Fruit fly (Drosophila melanogaster) whole organism, embryonic: Measurements from ENCODE around the gene sun.

Experiments
- Antp ChIP-seq: fragments of 200-800 bp; sonication (Bioruptor generic); optimal IDR thresholded peaks from 3 replicates; lab custom pipeline; 2016; ENCODE audit warnings: missing biosample characterization, missing genetic modification characterization
- CG10462 ChIP-seq: fragments of 200-800 bp; sonication (Bioruptor generic); optimal IDR thresholded peaks from 2 replicates; lab custom pipeline; 2016; ENCODE audit warnings: missing biosample characterization, missing genetic modification characterization
- CG10565 ChIP-seq: fragments of 200-800 bp; sonication (Bioruptor generic); optimal IDR thresholded peaks from 3 replicates; lab custom pipeline; 2016; ENCODE audit warnings: missing biosample characterization, mild to moderate bottlenecking, missing genetic modification characterization
- CG11093 ChIP-seq: fragments of 200-800 bp; sonication (Bioruptor generic); IDR thresholded peaks from 3 replicates; pipeline ENCODE4 v1.3.6; 2022; ENCODE audit warnings: missing biosample characterization, missing genetic modification characterization
- CG11247 ChIP-seq: fragments of 200-800 bp; sonication (Bioruptor generic); IDR thresholded peaks from 2 replicates; pipeline ENCODE4 v1.3.6; 2022; ENCODE audit warnings: missing biosample characterization, missing genetic modification characterization
- CG11504 ChIP-seq: fragments of 200-800 bp; sonication (Bioruptor generic); optimal IDR thresholded peaks from 3 replicates; lab custom pipeline; 2019; ENCODE audit warnings: missing biosample characterization, mild to moderate bottlenecking, missing genetic modification characterization, moderate library complexity
- CG12104 ChIP-seq: fragments of 200-800 bp; sonication (Bioruptor generic); optimal IDR thresholded peaks from 3 replicates; lab custom pipeline; 2016; ENCODE audit warnings: missing biosample characterization, missing genetic modification characterization
- CG12155 ChIP-seq: fragments of 200-800 bp; sonication (Bioruptor generic); optimal IDR thresholded peaks from 3 replicates; lab custom pipeline; 2016; ENCODE audit warnings: missing biosample characterization, missing genetic modification characterization
- CG12769 ChIP-seq: fragments of 200-800 bp; sonication (Bioruptor generic); optimal IDR thresholded peaks from 2 replicates; lab custom pipeline; 2019; ENCODE audit warnings: missing biosample characterization, mild to moderate bottlenecking, missing genetic modification characterization, moderate library complexity
- CG15269 ChIP-seq: fragments of 200-800 bp; sonication (Bioruptor generic); optimal IDR thresholded peaks from 2 replicates; lab custom pipeline; 2018; ENCODE audit warnings: missing biosample characterization, mild to moderate bottlenecking, missing genetic modification characterization, moderate library complexity
- CG1529 ChIP-seq: fragments of 200-800 bp; sonication (Bioruptor generic); optimal IDR thresholded peaks from 3 replicates; lab custom pipeline; 2018; ENCODE audit warnings: missing biosample characterization, missing genetic modification characterization
- CG17612 ChIP-seq: fragments of 200-800 bp; sonication (Bioruptor generic); IDR thresholded peaks from 2 replicates; pipeline ENCODE4 v1.3.6; 2022; ENCODE audit warnings: missing biosample characterization, missing genetic modification characterization
- CG18619 ChIP-seq: fragments of 200-800 bp; sonication (Bioruptor generic); optimal IDR thresholded peaks from 3 replicates; lab custom pipeline; 2017; ENCODE audit warnings: missing biosample characterization, mild to moderate bottlenecking, missing genetic modification characterization
- CG2712 ChIP-seq: fragments of 200-800 bp; optimal IDR thresholded peaks from 3 replicates; lab custom pipeline; 2019; ENCODE audit warnings: missing biosample characterization, mild to moderate bottlenecking, missing genetic modification characterization, moderate library complexity
- CG34224 ChIP-seq: fragments of 200-800 bp; sonication (Bioruptor generic); IDR thresholded peaks from 3 replicates; pipeline ENCODE4 v1.3.6; 2022; ENCODE audit warnings: missing biosample characterization, missing genetic modification characterization; ENCODE audit not compliant: partially characterized antibody
- CG43689 ChIP-seq: fragments of 200-800 bp; sonication (Bioruptor generic); IDR thresholded peaks from 2 replicates; pipeline ENCODE4 v1.3.6; 2022; ENCODE audit warnings: missing biosample characterization, missing genetic modification characterization
- CG4617 ChIP-seq: fragments of 200-800 bp; sonication (Bioruptor generic); optimal IDR thresholded peaks from 3 replicates; lab custom pipeline; 2016; ENCODE audit warnings: missing biosample characterization, missing genetic modification characterization, borderline replicate concordance
- CG5245 ChIP-seq: fragments of 200-800 bp; sonication (Bioruptor generic); optimal IDR thresholded peaks from 3 replicates; lab custom pipeline; 2016; ENCODE audit warnings: missing biosample characterization, missing genetic modification characterization
- CG6272 ChIP-seq: fragments of 200-800 bp; sonication (Bioruptor generic); IDR thresholded peaks from 2 replicates; pipeline ENCODE4 v1.3.6; 2022; ENCODE audit warnings: missing biosample characterization, missing genetic modification characterization
- CG7357 ChIP-seq: fragments of 200-800 bp; sonication (Bioruptor generic); IDR thresholded peaks from 3 replicates; pipeline ENCODE4 v1.3.6; 2022; ENCODE audit warnings: missing biosample characterization, missing genetic modification characterization
- CG9932 ChIP-seq: fragments of 200-800 bp; sonication (Bioruptor generic); IDR thresholded peaks from 2 replicates; pipeline ENCODE4 v1.3.6; 2022; ENCODE audit warnings: missing biosample characterization, missing genetic modification characterization
- Camta ChIP-seq: fragments of 200-800 bp; sonication (Bioruptor generic); optimal IDR thresholded peaks from 2 replicates; lab custom pipeline; 2016; ENCODE audit warnings: missing biosample characterization, missing genetic modification characterization
- CrebB ChIP-seq: fragments of 200-800 bp; sonication (Bioruptor generic); optimal IDR thresholded peaks from 3 replicates; lab custom pipeline; 2018; ENCODE audit warnings: missing biosample characterization, mild to moderate bottlenecking, missing genetic modification characterization
- Dbx ChIP-seq: fragments of 200-800 bp; sonication (Bioruptor generic); IDR thresholded peaks from 3 replicates; pipeline ENCODE4 v1.3.6; 2022; ENCODE audit warnings: missing biosample characterization, missing genetic modification characterization
- Dll ChIP-seq: fragments of 200-800 bp; sonication (Bioruptor generic); IDR thresholded peaks from 4 replicates; pipeline ENCODE4 v1.3.6; 2022; ENCODE audit warnings: missing biosample characterization, missing genetic modification characterization; ENCODE audit not compliant: partially characterized antibody
- H15 ChIP-seq: fragments of 200-800 bp; sonication (Bioruptor generic); IDR thresholded peaks from 3 replicates; pipeline ENCODE4 v1.3.6; 2022; ENCODE audit warnings: missing biosample characterization, missing genetic modification characterization
- HLH4C ChIP-seq: fragments of 200-800 bp; sonication (Bioruptor generic); IDR thresholded peaks from 3 replicates; pipeline ENCODE4 v1.3.6; 2022; ENCODE audit warnings: missing biosample characterization, missing genetic modification characterization; ENCODE audit not compliant: partially characterized antibody
- Hand ChIP-seq: fragments of 200-800 bp; sonication (Bioruptor generic); optimal IDR thresholded peaks from 2 replicates; lab custom pipeline; 2017; ENCODE audit warnings: mild to moderate bottlenecking, missing biosample characterization, missing genetic modification reagents, missing genetic modification characterization
- Mrtf ChIP-seq: fragments of 200-800 bp; sonication (Bioruptor generic); IDR thresholded peaks from 3 replicates; pipeline ENCODE4 v1.3.6; 2022; ENCODE audit warnings: missing biosample characterization, missing genetic modification characterization
- NC2β ChIP-seq: fragments of 200-800 bp; sonication (Bioruptor generic); optimal IDR thresholded peaks from 2 replicates; lab custom pipeline; 2016; ENCODE audit warnings: missing biosample characterization, missing genetic modification characterization
- PHDP ChIP-seq: fragments of 200-800 bp; sonication (Bioruptor generic); optimal IDR thresholded peaks from 3 replicates; lab custom pipeline; 2018; ENCODE audit warnings: missing biosample characterization, mild to moderate bottlenecking, missing genetic modification characterization, moderate library complexity
- bowl ChIP-seq: fragments of 200-800 bp; sonication (Bioruptor generic); IDR thresholded peaks from 2 replicates; pipeline ENCODE4 v1.3.6; 2022; ENCODE audit warnings: missing biosample characterization, missing genetic modification characterization
- cg ChIP-seq: fragments of 200-800 bp; sonication (Bioruptor generic); optimal IDR thresholded peaks from 3 replicates; lab custom pipeline; 2019; ENCODE audit warnings: missing biosample characterization, mild to moderate bottlenecking, missing genetic modification characterization, moderate library complexity
- crc ChIP-seq: fragments of 200-800 bp; sonication (Bioruptor generic); optimal IDR thresholded peaks from 2 replicates; lab custom pipeline; 2016; ENCODE audit warnings: missing biosample characterization, missing genetic modification characterization
- da ChIP-seq: fragments of 200-800 bp; sonication (Bioruptor generic); optimal IDR thresholded peaks from 2 replicates; lab custom pipeline; 2016; ENCODE audit warnings: missing biosample characterization, missing genetic modification characterization
- ems ChIP-seq: fragments of 200-800 bp; sonication (Bioruptor generic); optimal IDR thresholded peaks from 3 replicates; lab custom pipeline; 2016; ENCODE audit warnings: missing biosample characterization, missing genetic modification characterization
- ewg ChIP-seq: fragments of 200-800 bp; sonication (Bioruptor generic); optimal IDR thresholded peaks from 3 replicates; lab custom pipeline; 2017; ENCODE audit warnings: mild to moderate bottlenecking, missing biosample characterization, missing genetic modification reagents, missing genetic modification characterization
- eyg ChIP-seq: fragments of 200-800 bp; sonication (Bioruptor generic); optimal IDR thresholded peaks from 3 replicates; lab custom pipeline; 2016; ENCODE audit warnings: missing biosample characterization, missing genetic modification characterization
- fd3F ChIP-seq: fragments of 200-800 bp; sonication (Bioruptor generic); optimal IDR thresholded peaks from 2 replicates; lab custom pipeline; 2018; ENCODE audit warnings: missing biosample characterization, mild to moderate bottlenecking, missing genetic modification characterization, moderate library complexity
- fu2 ChIP-seq: fragments of 200-800 bp; sonication (Bioruptor generic); optimal IDR thresholded peaks from 2 replicates; lab custom pipeline; 2016; ENCODE audit warnings: missing biosample characterization, missing genetic modification characterization
- gcm ChIP-seq: fragments of 200-800 bp; sonication (Bioruptor generic); optimal IDR thresholded peaks from 2 replicates; lab custom pipeline; 2019; ENCODE audit warnings: missing biosample characterization, mild to moderate bottlenecking, missing genetic modification characterization, moderate library complexity
- insv ChIP-seq, 2 experiments: fragments of 200-800 bp; sonication (Bioruptor generic); optimal IDR thresholded peaks; 3 replicates each; lab custom pipeline; 2016 to 2018; ENCODE audit warnings: missing biosample characterization in 2 of 2, missing genetic modification characterization in 2 of 2
- jigr1 ChIP-seq: fragments of 200-800 bp; sonication (Bioruptor generic); IDR thresholded peaks from 3 replicates; pipeline ENCODE4 v1.3.6; 2022; ENCODE audit warnings: missing biosample characterization, missing genetic modification characterization
- klu ChIP-seq: fragments of 200-800 bp; sonication (Bioruptor generic); IDR thresholded peaks from 2 replicates; pipeline ENCODE4 v1.3.6; 2022; ENCODE audit warnings: missing biosample characterization, missing genetic modification characterization
- phol ChIP-seq: fragments of 200-800 bp; sonication (Bioruptor generic); optimal IDR thresholded peaks from 3 replicates; lab custom pipeline; 2018; ENCODE audit warnings: missing biosample characterization, mild to moderate bottlenecking, missing genetic modification characterization, moderate library complexity
- slbo ChIP-seq: fragments of 200-800 bp; sonication (Bioruptor generic); IDR thresholded peaks from 2 replicates; pipeline ENCODE4 v1.3.6; 2022; ENCODE audit warnings: missing biosample characterization, missing genetic modification characterization
- sob ChIP-seq: fragments of 200-800 bp; sonication (Bioruptor generic); IDR thresholded peaks from 2 replicates; pipeline ENCODE4 v1.3.6; 2022; ENCODE audit warnings: missing biosample characterization, missing genetic modification characterization
- sqz ChIP-seq: fragments of 200-800 bp; sonication (Bioruptor generic); optimal IDR thresholded peaks from 3 replicates; lab custom pipeline; 2018; ENCODE audit warnings: missing biosample characterization, mild to moderate bottlenecking, missing genetic modification characterization
- stc ChIP-seq: fragments of 200-800 bp; sonication (Bioruptor generic); IDR thresholded peaks from 2 replicates; pipeline ENCODE4 v1.3.6; 2022; ENCODE audit warnings: missing biosample characterization, missing genetic modification characterization
- sug ChIP-seq: fragments of 200-800 bp; optimal IDR thresholded peaks from 2 replicates; lab custom pipeline; 2019; ENCODE audit warnings: missing biosample characterization, mild to moderate bottlenecking, missing genetic modification characterization, moderate library complexity

Gene sun

DNA sequence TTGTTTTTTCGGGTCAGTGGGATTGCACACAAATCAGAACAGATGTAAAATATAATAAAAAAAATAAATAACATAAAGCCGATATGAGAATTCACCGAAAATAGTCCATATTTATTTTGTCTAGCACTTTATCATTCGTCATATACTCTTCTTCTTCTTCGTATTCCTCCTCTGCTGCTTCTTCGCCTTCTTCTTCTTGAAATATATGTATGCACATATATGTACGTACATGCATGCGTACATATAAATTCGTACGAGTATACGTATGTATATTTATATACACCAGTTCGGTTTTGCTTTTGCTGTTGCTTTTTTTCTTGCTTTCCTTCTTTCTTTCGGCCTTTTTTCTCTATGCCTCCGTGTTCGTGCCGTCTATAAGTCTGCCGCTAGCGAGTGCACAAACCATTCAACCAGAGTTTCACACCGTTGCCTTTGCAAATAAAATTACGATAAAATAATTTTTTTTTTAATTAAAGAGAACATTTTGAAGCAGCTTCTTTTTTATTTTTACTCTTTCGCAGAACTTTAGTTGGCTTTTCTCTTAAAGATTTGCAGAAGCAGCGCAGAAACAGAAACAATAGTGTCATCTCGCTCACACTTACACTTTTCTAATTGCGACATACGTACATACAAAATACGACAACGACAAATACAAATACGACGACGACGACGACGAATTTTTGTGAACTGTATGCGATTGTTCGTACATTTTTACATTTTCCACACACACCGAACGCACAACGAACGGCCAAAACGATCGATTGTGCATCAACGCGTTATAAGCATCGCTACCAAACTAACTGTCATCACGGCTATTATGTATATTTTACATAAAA, 37.6 kb upstream of the sun start (continued):
- TF ChIP-seq klu (GFP tag; lab: Robert Waterston, UW) (no peak), sqz (GFP tag; lab: Kevin White, UChicago) (peak; percentile 95), CG2712 (tag; lab: Kevin White, UChicago) (peak; percentile 30), CG6272 (GFP tag; lab: Robert Waterston, UW) (no peak), ems (GFP tag; lab: Kevin White, UChicago) (no peak), fu2 (GFP tag; lab: Kevin White, UChicago) (no peak), sob (peak; percentile 51; the same call in 1 of the 2 replicates), CG11504 (tag; lab: Kevin White, UChicago) (no peak), Camta (GFP tag; lab: Kevin White, UChicago) (no peak), ewg (no peak), cg (peak; percentile 58), H15 (GFP tag; lab: Robert Waterston, UW) (no peak), NC2β (GFP tag; lab: Kevin White, UChicago) (no peak), CG11093 (GFP tag; lab: Robert Waterston, UW) (no peak), Antp (GFP tag; lab: Kevin White, UChicago) (no peak), CG12155 (no peak), phol (no peak), CG15269 (tag; lab: Kevin White, UChicago) (no peak), CG10565 (GFP tag; lab: Kevin White, UChicago) (no peak), CG12104 (GFP tag; lab: Kevin White, UChicago) (no peak), slbo (GFP tag; lab: Robert Waterston, UW) (no peak), CG12769 (tag; lab: Kevin White, UChicago) (no peak), CG5245 (GFP tag; lab: Kevin White, UChicago) (no peak), CG18619 (GFP tag; lab: Kevin White, UChicago) (no peak), CG9932 (GFP tag; lab: Robert Waterston, UW) (no peak), CG11247 (GFP tag; lab: Robert Waterston, UW) (no peak), Mrtf (GFP tag; lab: Robert Waterston, UW) (no peak), CG7357 (GFP tag; lab: Robert Waterston, UW) (no peak), CG17612 (GFP tag; lab: Robert Waterston, UW) (no peak), eyg (GFP tag; lab: Kevin White, UChicago) (no peak), CrebB (tag; lab: Kevin White, UChicago) (no peak), Hand (GFP tag; lab: Kevin White, UChicago) (peak; percentile 22), crc (GFP tag; lab: Kevin White, UChicago) (no peak), Dll (peak; percentile 36; the same call in 1 of the 4 replicates), da (GFP tag; lab: Kevin White, UChicago) (no peak), sug (tag; lab: Kevin White, UChicago) (no peak), CG43689 (no peak), Dbx (GFP tag; lab: Robert Waterston, UW) (no peak), CG10462 (GFP tag; lab: Kevin White, UChicago) (no peak), CG1529 (no peak), CG4617 (no peak), HLH4C (GFP tag; lab: Robert Waterston, UW) (no peak), PHDP (tag; lab: Kevin White, UChicago) (no peak), bowl (GFP tag; lab: Robert Waterston, UW) (no peak), CG34224 (GFP tag; lab: Robert Waterston, UW) (no peak; the same call in 2 of the 3 replicates), stc (no peak), jigr1 (GFP tag; lab: Robert Waterston, UW) (no peak), insv (GFP tag; optimal IDR thresholded peaks at IDR 0.05; lab: Kevin White, UChicago) (peak in 1 of 2 experiments; percentile 43), fd3F (GFP tag; lab: Kevin White, UChicago) (no peak), gcm (GFP tag; lab: Kevin White, UChicago) (no peak)
